Worm (Caenorhabditis elegans) whole organism, midembryonic: ENCODE measurements around the gene rpn-5.

ENCODE experiments used
- T22C8.4 ChIP-seq: fragments of 200-800 bp; sonication (Bioruptor generic); IDR thresholded peaks from 2 replicates; pipeline ENCODE4 v1.3.6; 2022; ENCODE audit warnings: missing genetic modification characterization, missing compliant biosample characterization
- flt-1 ChIP-seq: fragments of 200-800 bp; sonication (Bioruptor generic); IDR thresholded peaks from 2 replicates; pipeline ENCODE4 v1.3.6; 2022; ENCODE audit warnings: missing genetic modification characterization, missing compliant biosample characterization
- klf-2 ChIP-seq: fragments of 200-800 bp; sonication (Bioruptor generic); conservative IDR thresholded peaks from 2 replicates; pipeline ENCODE4 v1.3.6; 2022; ENCODE audit warnings: missing genetic modification reagents, missing genetic modification characterization, missing compliant biosample characterization
- med-1 ChIP-seq: sonication (generic microtip); optimal IDR thresholded peaks from 2 replicates; lab custom pipeline; 2017; ENCODE audit warnings: missing genetic modification characterization, mild to moderate bottlenecking, missing compliant biosample characterization, antibody characterized with exemption, missing genetic modification reagents; ENCODE audit not compliant: insufficient read depth
- ref-1 ChIP-seq: fragments of 200-800 bp; sonication (Bioruptor generic); conservative IDR thresholded peaks from 2 replicates; pipeline ENCODE4 v1.3.6; 2022; ENCODE audit warnings: missing genetic modification reagents, missing genetic modification characterization, missing compliant biosample characterization
- tab-1 ChIP-seq: fragments of 200-800 bp; sonication (Bioruptor generic); IDR thresholded peaks from 2 replicates; pipeline ENCODE4 v1.3.6; 2022; ENCODE audit warnings: missing genetic modification characterization, missing compliant biosample characterization
- ztf-23 ChIP-seq: fragments of 200-800 bp; sonication (Bioruptor generic); IDR thresholded peaks from 2 replicates; pipeline ENCODE4 v1.3.6; 2022; ENCODE audit warnings: missing genetic modification reagents, missing genetic modification characterization, missing compliant biosample characterization
- ztf-29 ChIP-seq: fragments of 200-800 bp; sonication (Bioruptor generic); IDR thresholded peaks from 2 replicates; pipeline ENCODE4 v1.3.6; 2022; ENCODE audit warnings: missing genetic modification reagents, missing genetic modification characterization, missing compliant biosample characterization

- no peak for TF ChIP-seq klf-2
- no peak for TF ChIP-seq ztf-29
- TF ChIP-seq ztf-23 (GFP tag; lab: Robert Waterston, UW) = no peak
- no peak for TF ChIP-seq T22C8.4 (GFP tag; lab: Robert Waterston, UW)
- TF ChIP-seq flt-1 (GFP tag; lab: Robert Waterston, UW) = no peak
- no peak for TF ChIP-seq ref-1 (GFP tag; lab: Robert Waterston, UW)
- no peak for TF ChIP-seq tab-1 (GFP tag; lab: Robert Waterston, UW)
- TF ChIP-seq med-1 = no peak
Measured at ce11 chrII:4741527-4742187, 43.4 kb upstream of the rpn-5 start, which contains the start of gene acs-11.
